Fruit fly (Drosophila melanogaster) Kc167 (cell line): ENCODE data around the gene CG42792.

ENCODE experiments used
- Myc ChIP-seq: fragments of >200 bp; optimal IDR thresholded peaks from 2 replicates; lab custom pipeline; 2017; ENCODE audit warnings: missing external identifiers
- insv ChIP-seq: fragments of >200 bp; optimal IDR thresholded peaks from 3 replicates; lab custom pipeline; 2018; ENCODE audit warnings: missing external identifiers
- psq ChIP-seq: fragments of >200 bp; optimal IDR thresholded peaks from 2 replicates; lab custom pipeline; 2017; ENCODE audit warnings: missing external identifiers
- ttk ChIP-seq: sonication (Bioruptor generic); optimal IDR thresholded peaks from 2 replicates; lab custom pipeline; 2017; ENCODE audit warnings: missing external identifiers

dm6 chr2L:15883090-15883489, 17.8 kb upstream of the CG42792 start, which contains the start of gene CG44475:
- TF ChIP-seq insv (lab: Kevin White, UChicago) (no peak), psq (lab: Kevin White, UChicago) (no peak), Myc (lab: Kevin White, UChicago) (no peak), ttk (lab: Kevin White, UChicago) (no peak)
